Worm (Caenorhabditis elegans) whole organism, early embryonic: Measurements from ENCODE around the gene F15H10.9.

ENCODE experiments used
- B0310.2 ChIP-seq: sonication (generic microtip); optimal IDR thresholded peaks from 2 replicates; lab custom pipeline; 2016; ENCODE audit warnings: mild to moderate bottlenecking, missing genetic modification characterization, missing compliant biosample characterization
- F13C5.2 ChIP-seq: sonication (generic microtip); optimal IDR thresholded peaks from 2 replicates; lab custom pipeline; 2017; ENCODE audit warnings: mild to moderate bottlenecking, missing genetic modification characterization, inconsistent platforms, missing compliant biosample characterization
- ceh-13 ChIP-seq: fragments of 200-800 bp; sonication (Bioruptor generic); optimal IDR thresholded peaks from 2 replicates; lab custom pipeline; 2018; ENCODE audit warnings: mild to moderate bottlenecking, missing genetic modification characterization, missing compliant biosample characterization
- ceh-36 ChIP-seq: sonication (generic microtip); optimal IDR thresholded peaks from 2 replicates; lab custom pipeline; 2016; ENCODE audit warnings: missing genetic modification characterization, inconsistent platforms, missing compliant biosample characterization
- ets-7 ChIP-seq: sonication (generic microtip); optimal IDR thresholded peaks from 2 replicates; lab custom pipeline; 2016; ENCODE audit warnings: missing genotype, missing genetic modification characterization, missing compliant biosample characterization
- flt-1 ChIP-seq: fragments of 200-800 bp; sonication (Bioruptor generic); IDR thresholded peaks from 2 replicates; pipeline ENCODE4 v1.3.6; 2022; ENCODE audit warnings: missing genetic modification characterization, missing compliant biosample characterization
- hmbx-1 ChIP-seq: sonication (generic microtip); optimal IDR thresholded peaks from 2 replicates; lab custom pipeline; 2016; ENCODE audit warnings: mild to moderate bottlenecking, missing genetic modification characterization, missing compliant biosample characterization
- hmg-4 ChIP-seq: fragments of 200-800 bp; sonication (Bioruptor generic); optimal IDR thresholded peaks from 2 replicates; lab custom pipeline; 2018; ENCODE audit warnings: mild to moderate bottlenecking, missing genetic modification characterization, missing compliant biosample characterization
- hnd-1 ChIP-seq: sonication (generic microtip); optimal IDR thresholded peaks from 2 replicates; lab custom pipeline; 2016; ENCODE audit warnings: missing genetic modification characterization, missing compliant biosample characterization
- pes-1 ChIP-seq: fragments of 200-800 bp; sonication (Bioruptor generic); IDR thresholded peaks from 2 replicates; pipeline ENCODE4 v1.3.6; 2022; ENCODE audit warnings: missing genetic modification reagents, missing genetic modification characterization, missing compliant biosample characterization
- scrt-1 ChIP-seq: fragments of 200-800 bp; sonication (Bioruptor generic); IDR thresholded peaks from 2 replicates; pipeline ENCODE4 v1.3.6; 2022; ENCODE audit warnings: missing genetic modification characterization, missing compliant biosample characterization
- tbx-37 ChIP-seq: fragments of 200-800 bp; sonication (Bioruptor generic); conservative IDR thresholded peaks from 2 replicates; pipeline ENCODE4 v1.3.6; 2022; ENCODE audit warnings: missing genetic modification reagents, missing genetic modification characterization, missing compliant biosample characterization
- tra-4 ChIP-seq: sonication (generic microtip); optimal IDR thresholded peaks from 2 replicates; lab custom pipeline; 2017; ENCODE audit warnings: missing genetic modification characterization, missing compliant biosample characterization

- no peak for TF ChIP-seq tra-4 (tag; lab: Kevin White, UChicago)
- no peak for TF ChIP-seq F13C5.2 (tag; lab: Kevin White, UChicago)
- TF ChIP-seq flt-1 (GFP tag; lab: Robert Waterston, UW) = no peak
- no peak for TF ChIP-seq hmg-4 (GFP tag; lab: Kevin White, UChicago)
- TF ChIP-seq B0310.2 (tag; lab: Kevin White, UChicago) = no peak
- no peak for TF ChIP-seq tbx-37 (GFP tag; lab: Robert Waterston, UW)
- no peak for TF ChIP-seq hmbx-1 (tag; lab: Kevin White, UChicago)
- no peak for TF ChIP-seq scrt-1
- no peak for TF ChIP-seq ceh-13 (GFP tag; lab: Kevin White, UChicago)
- no peak for TF ChIP-seq hnd-1 (tag; lab: Kevin White, UChicago)
- TF ChIP-seq ceh-36 = no peak
- TF ChIP-seq pes-1 (GFP tag; lab: Robert Waterston, UW) = no peak
- no peak for TF ChIP-seq ets-7 (tag; lab: Kevin White, UChicago)
Observed at ce11 chrV:10436612-10437011, 22.1 kb upstream of the F15H10.9 start, which contains the start of gene set-22.
